Fruit fly (Drosophila melanogaster) whole organism, adult: Measurements from ENCODE around the gene gkt.

ENCODE experiments used
- CG5204 ChIP-seq: fragments of 200-800 bp; sonication (Bioruptor generic); optimal IDR thresholded peaks from 2 replicates; lab custom pipeline; 2016; ENCODE audit warnings: missing biosample characterization, missing genetic modification characterization
- Clk ChIP-seq: fragments of 200-800 bp; sonication (Bioruptor generic); optimal IDR thresholded peaks from 2 replicates; lab custom pipeline; 2017; ENCODE audit warnings: missing biosample characterization, missing genetic modification characterization
- Crg-1 ChIP-seq: fragments of 200-800 bp; sonication (Bioruptor generic); optimal IDR thresholded peaks from 2 replicates; lab custom pipeline; 2016; ENCODE audit warnings: missing biosample characterization, missing genetic modification characterization
- cnc ChIP-seq, 2 experiments: fragments of >200 bp; optimal IDR thresholded peaks; 2 replicates each; lab custom pipeline; 2017
- kay ChIP-seq: fragments of 200-800 bp; sonication (Bioruptor generic); peaks from one replicate; lab custom pipeline; 2016; ENCODE audit warnings: missing biosample characterization, missing genetic modification characterization, borderline replicate concordance

- TF ChIP-seq CG5204 (GFP tag; lab: Kevin White, UChicago), result no peak
- TF ChIP-seq Clk (GFP tag; lab: Kevin White, UChicago), result no peak
- no peak for TF ChIP-seq Crg-1
- TF ChIP-seq cnc (optimal IDR thresholded peaks at IDR 0.05; lab: Kevin White, UChicago), result no peak
- no peak for TF ChIP-seq kay
These were observed 31.9 kb upstream of the gkt start for dm6 chr2L:3127813-3128212.
